Worm (Caenorhabditis elegans) whole organism, early embryonic: Measurements from ENCODE around the gene asns-2.

Experiments used
- B0310.2 ChIP-seq: sonication (generic microtip); optimal IDR thresholded peaks from 2 replicates; lab custom pipeline; 2016; ENCODE audit warnings: mild to moderate bottlenecking, missing genetic modification characterization, missing compliant biosample characterization
- F13C5.2 ChIP-seq: sonication (generic microtip); optimal IDR thresholded peaks from 2 replicates; lab custom pipeline; 2017; ENCODE audit warnings: mild to moderate bottlenecking, missing genetic modification characterization, inconsistent platforms, missing compliant biosample characterization
- aly-1 ChIP-seq: sonication (generic microtip); optimal IDR thresholded peaks from 2 replicates; lab custom pipeline; 2016; ENCODE audit warnings: missing genetic modification characterization, missing compliant biosample characterization
- ama-1 ChIP-seq: fragments of 150-350 bp; optimal IDR thresholded peaks from 2 replicates; lab custom pipeline; 2014
- ceh-13 ChIP-seq: fragments of 200-800 bp; sonication (Bioruptor generic); optimal IDR thresholded peaks from 2 replicates; lab custom pipeline; 2018; ENCODE audit warnings: mild to moderate bottlenecking, missing genetic modification characterization, missing compliant biosample characterization
- ceh-36 ChIP-seq: sonication (generic microtip); optimal IDR thresholded peaks from 2 replicates; lab custom pipeline; 2016; ENCODE audit warnings: missing genetic modification characterization, inconsistent platforms, missing compliant biosample characterization
- ets-7 ChIP-seq: sonication (generic microtip); optimal IDR thresholded peaks from 2 replicates; lab custom pipeline; 2016; ENCODE audit warnings: missing genotype, missing genetic modification characterization, missing compliant biosample characterization
- flt-1 ChIP-seq: fragments of 200-800 bp; sonication (Bioruptor generic); IDR thresholded peaks from 2 replicates; pipeline ENCODE4 v1.3.6; 2022; ENCODE audit warnings: missing genetic modification characterization, missing compliant biosample characterization
- hmbx-1 ChIP-seq: sonication (generic microtip); optimal IDR thresholded peaks from 2 replicates; lab custom pipeline; 2016; ENCODE audit warnings: mild to moderate bottlenecking, missing genetic modification characterization, missing compliant biosample characterization
- hmg-4 ChIP-seq: fragments of 200-800 bp; sonication (Bioruptor generic); optimal IDR thresholded peaks from 2 replicates; lab custom pipeline; 2018; ENCODE audit warnings: mild to moderate bottlenecking, missing genetic modification characterization, missing compliant biosample characterization
- hnd-1 ChIP-seq: sonication (generic microtip); optimal IDR thresholded peaks from 2 replicates; lab custom pipeline; 2016; ENCODE audit warnings: missing genetic modification characterization, missing compliant biosample characterization
- pes-1 ChIP-seq: fragments of 200-800 bp; sonication (Bioruptor generic); IDR thresholded peaks from 2 replicates; pipeline ENCODE4 v1.3.6; 2022; ENCODE audit warnings: missing genetic modification reagents, missing genetic modification characterization, missing compliant biosample characterization
- scrt-1 ChIP-seq: fragments of 200-800 bp; sonication (Bioruptor generic); IDR thresholded peaks from 2 replicates; pipeline ENCODE4 v1.3.6; 2022; ENCODE audit warnings: missing genetic modification characterization, missing compliant biosample characterization
- sea-1 ChIP-seq: fragments of 200-800 bp; sonication (Bioruptor generic); conservative IDR thresholded peaks from 2 replicates; pipeline ENCODE4 v1.3.6; 2022; ENCODE audit warnings: missing genetic modification characterization, missing compliant biosample characterization
- tbx-11 ChIP-seq: fragments of 200-800 bp; sonication (Bioruptor generic); IDR thresholded peaks from 2 replicates; pipeline ENCODE4 v1.3.6; 2022; ENCODE audit warnings: missing genetic modification characterization, missing compliant biosample characterization
- tbx-37 ChIP-seq: fragments of 200-800 bp; sonication (Bioruptor generic); conservative IDR thresholded peaks from 2 replicates; pipeline ENCODE4 v1.3.6; 2022; ENCODE audit warnings: missing genetic modification reagents, missing genetic modification characterization, missing compliant biosample characterization
- tra-4 ChIP-seq: sonication (generic microtip); optimal IDR thresholded peaks from 2 replicates; lab custom pipeline; 2017; ENCODE audit warnings: missing genetic modification characterization, missing compliant biosample characterization

asns-2 gene

ce11 chrX:8789014-8789506 is 38.3 kb upstream of the asns-2 start, which contains the start of gene unc-27:
Gene unc-27 (plus strand): TSS chrX:8789456.
- TF ChIP-seq B0310.2 = no peak
- no peak for TF ChIP-seq ceh-36
- TF ChIP-seq sea-1 = no peak
- TF ChIP-seq hmbx-1 (tag; lab: Kevin White, UChicago) = no peak
- no peak for TF ChIP-seq hnd-1 (tag; lab: Kevin White, UChicago)
- TF ChIP-seq hmg-4 (GFP tag; lab: Kevin White, UChicago) = no peak
- TF ChIP-seq F13C5.2 (tag; lab: Kevin White, UChicago) = no peak
- no peak for TF ChIP-seq ama-1 (lab: Kevin White, UChicago)
- TF ChIP-seq flt-1 = no peak
- TF ChIP-seq tra-4 = no peak

ce11 chrX:8787689-8788222 is 37.0 kb upstream of the asns-2 start:
- no peak for TF ChIP-seq sea-1
- no peak for TF ChIP-seq hnd-1 (tag; lab: Kevin White, UChicago)
- TF ChIP-seq aly-1 (tag; lab: Kevin White, UChicago) = no peak
- TF ChIP-seq B0310.2 = no peak
- no peak for TF ChIP-seq tra-4

ce11 chrX:8786687-8787086 is 35.9 kb upstream of the asns-2 start:
- no peak for TF ChIP-seq hmbx-1 (tag; lab: Kevin White, UChicago)
- no peak for TF ChIP-seq aly-1 (tag; lab: Kevin White, UChicago)
- no peak for TF ChIP-seq ceh-13 (GFP tag; lab: Kevin White, UChicago)
- TF ChIP-seq B0310.2 = no peak
- TF ChIP-seq ama-1 (lab: Kevin White, UChicago) = no peak
- TF ChIP-seq ets-7 (tag; lab: Kevin White, UChicago) = no peak
- no peak for TF ChIP-seq ceh-36
- TF ChIP-seq pes-1 = no peak
- TF ChIP-seq tbx-11 = no peak
- TF ChIP-seq F13C5.2 (tag; lab: Kevin White, UChicago) = no peak
- TF ChIP-seq hmg-4 (GFP tag; lab: Kevin White, UChicago) = no peak
- TF ChIP-seq scrt-1 = no peak
- no peak for TF ChIP-seq flt-1
- no peak for TF ChIP-seq hnd-1 (tag; lab: Kevin White, UChicago)
- TF ChIP-seq tra-4 = no peak

- no peak for TF ChIP-seq tbx-37 (GFP tag; lab: Robert Waterston, UW)
- no peak for TF ChIP-seq scrt-1
- TF ChIP-seq ama-1 (lab: Kevin White, UChicago) = no peak
- TF ChIP-seq ceh-13 (GFP tag; lab: Kevin White, UChicago) = no peak
These were observed 33.5 kb upstream of the asns-2 start, which contains the start of gene ZK721.3 for ce11 chrX:8784234-8784633. Gene ZK721.3 (plus strand): TSS chrX:8784534.

ce11 chrX:8778558-8778957 is 27.8 kb upstream of the asns-2 start, which contains the start of gene ZK721.4:
Gene ZK721.4 (plus strand): TSS chrX:8778858.
- TF ChIP-seq flt-1 = no peak
- TF ChIP-seq ceh-13 (GFP tag; lab: Kevin White, UChicago) = no peak
- TF ChIP-seq tbx-37 (GFP tag; lab: Robert Waterston, UW) = no peak
- TF ChIP-seq hnd-1 (tag; lab: Kevin White, UChicago) = no peak
- TF ChIP-seq sea-1 = no peak

- TF ChIP-seq hmbx-1 (tag; lab: Kevin White, UChicago) = no peak
- TF ChIP-seq tbx-11 = no peak
- TF ChIP-seq hmg-4 (GFP tag; lab: Kevin White, UChicago) = no peak
- TF ChIP-seq aly-1 (tag; lab: Kevin White, UChicago) = no peak
- no peak for TF ChIP-seq F13C5.2 (tag; lab: Kevin White, UChicago)
- TF ChIP-seq ceh-36 = no peak
- no peak for TF ChIP-seq sea-1
- no peak for TF ChIP-seq hnd-1 (tag; lab: Kevin White, UChicago)
- no peak for TF ChIP-seq ceh-13 (GFP tag; lab: Kevin White, UChicago)
- TF ChIP-seq tra-4 = no peak
- TF ChIP-seq scrt-1 = no peak
- TF ChIP-seq ama-1 (lab: Kevin White, UChicago) = no peak
- no peak for TF ChIP-seq ets-7 (tag; lab: Kevin White, UChicago)
- TF ChIP-seq pes-1 = no peak
- TF ChIP-seq flt-1 = no peak
These were observed 19.6 kb upstream of the asns-2 start for ce11 chrX:8770316-8770715.

ce11 chrX:8764044-8764443 is 13.3 kb upstream of the asns-2 start:
- no peak for TF ChIP-seq sea-1
- no peak for TF ChIP-seq tbx-37 (GFP tag; lab: Robert Waterston, UW)
- TF ChIP-seq hmbx-1 (tag; lab: Kevin White, UChicago) = no peak
- TF ChIP-seq aly-1 (tag; lab: Kevin White, UChicago) = no peak
- TF ChIP-seq tbx-11 = no peak
- no peak for TF ChIP-seq hmg-4 (GFP tag; lab: Kevin White, UChicago)
- no peak for TF ChIP-seq ceh-36
- TF ChIP-seq F13C5.2 (tag; lab: Kevin White, UChicago) = no peak
- no peak for TF ChIP-seq hnd-1 (tag; lab: Kevin White, UChicago)
- TF ChIP-seq ama-1 (lab: Kevin White, UChicago) = no peak
- no peak for TF ChIP-seq B0310.2
- TF ChIP-seq tra-4 = no peak
- no peak for TF ChIP-seq pes-1
- no peak for TF ChIP-seq scrt-1
- TF ChIP-seq flt-1 = no peak

- TF ChIP-seq hmg-4 (GFP tag; lab: Kevin White, UChicago) (no peak), pes-1 (no peak), aly-1 (tag; lab: Kevin White, UChicago) (no peak), ceh-36 (no peak)
These were observed 12.9 kb upstream of the asns-2 start, which contains the start of gene zig-12 for ce11 chrX:8763607-8764006. Gene zig-12 (plus strand): TSS chrX:8763907.
